Worm (Caenorhabditis elegans) whole organism, L1 larva: ENCODE measurements around the gene fkh-3.
"Not testable (repeated sequence)": the region's sequence is repeated elsewhere in the genome, so short reads cannot be mapped to it uniquely, and the experiment has no call there.

Experiments used
- C04F5.9 ChIP-seq: sonication (generic microtip); optimal IDR thresholded peaks from 2 replicates; lab custom pipeline; 2016; ENCODE audit warnings: missing genetic modification characterization, missing compliant biosample characterization
- C16A3.4 ChIP-seq: fragments of 150-350 bp; optimal IDR thresholded peaks from 2 replicates; lab custom pipeline; 2014; ENCODE audit warnings: missing biosample characterization, missing genetic modification characterization
- Y116A8C.19 ChIP-seq: sonication (generic microtip); optimal IDR thresholded peaks from 2 replicates; lab custom pipeline; 2016; ENCODE audit warnings: missing compliant biosample characterization, missing genetic modification characterization, borderline replicate concordance
- aha-1 ChIP-seq: fragments of 150-350 bp; optimal IDR thresholded peaks from 2 replicates; lab custom pipeline; 2014; ENCODE audit warnings: missing biosample characterization, missing genetic modification characterization
- aly-2 ChIP-seq: fragments of 150-350 bp; optimal IDR thresholded peaks from 2 replicates; lab custom pipeline; 2014; ENCODE audit warnings: missing biosample characterization, missing genetic modification characterization
- ama-1 ChIP-seq: fragments of 150-350 bp; optimal IDR thresholded peaks from 2 replicates; lab custom pipeline; 2014
- ceh-82 ChIP-seq, 3 experiments: fragments of 150-350 bp in 1 of 3; sonication (generic microtip) in 2 of 3; optimal IDR thresholded peaks; 2 replicates each; lab custom pipeline; 2014 to 2017; ENCODE audit warnings: missing biosample characterization in 3 of 3, missing genetic modification characterization in 3 of 3
- ceh-90 ChIP-seq: sonication (generic microtip); optimal IDR thresholded peaks from 2 replicates; lab custom pipeline; 2016; ENCODE audit warnings: missing genetic modification characterization, missing compliant biosample characterization
- ces-1 ChIP-seq: fragments of 150-350 bp; optimal IDR thresholded peaks from 2 replicates; lab custom pipeline; 2014; ENCODE audit warnings: missing biosample characterization, missing genetic modification reagents, missing genetic modification characterization
- dpl-1 ChIP-seq, 3 experiments: fragments of 150-350 bp in 2 of 3; sonication (generic microtip) in 1 of 3; optimal IDR thresholded peaks; 2 replicates each; lab custom pipeline; 2014 to 2017; ENCODE audit warnings: missing biosample characterization in 3 of 3, missing genetic modification characterization in 3 of 3, missing genetic modification reagents in 3 of 3
- dsc-1 ChIP-seq: sonication (generic microtip); optimal IDR thresholded peaks from 2 replicates; lab custom pipeline; 2016; ENCODE audit warnings: mild to moderate bottlenecking, missing genetic modification characterization, missing compliant biosample characterization
- efl-1 ChIP-seq, 4 experiments: fragments of 150-350 bp; optimal IDR thresholded peaks in 3 of 4; peaks in 1 of 4; 1 replicate in 1 of 4; 2 replicates in 3 of 4; lab custom pipeline; 2014; ENCODE audit warnings: missing biosample characterization in 2 of 4, missing genetic modification characterization in 2 of 4, missing genetic modification reagents in 2 of 4
- elt-3 ChIP-seq, 6 experiments: fragments of 150-350 bp in 1 of 6; sonication (generic microtip); optimal IDR thresholded peaks; 2 replicates each; lab custom pipeline; 2017 to 2018; ENCODE audit warnings: missing biosample characterization in 6 of 6, missing genetic modification characterization in 6 of 6, inconsistent platforms in 1 of 6
- ets-5 ChIP-seq: fragments of 200-800 bp; sonication (Bioruptor generic); IDR thresholded peaks from 2 replicates; pipeline ENCODE4 v1.3.6; 2022; ENCODE audit warnings: missing genetic modification characterization, missing compliant biosample characterization
- fkh-10 ChIP-seq: sonication (generic microtip); optimal IDR thresholded peaks from 2 replicates; lab custom pipeline; 2017; ENCODE audit warnings: missing biosample characterization, missing genetic modification reagents, missing genetic modification characterization
- hlh-4 ChIP-seq: sonication (generic microtip); optimal IDR thresholded peaks from 2 replicates; lab custom pipeline; 2016; ENCODE audit warnings: mild to moderate bottlenecking, missing genetic modification characterization, missing compliant biosample characterization
- irx-1 ChIP-seq: sonication (generic microtip); optimal IDR thresholded peaks from 2 replicates; lab custom pipeline; 2016; ENCODE audit warnings: missing genetic modification characterization, missing compliant biosample characterization
- jun-1 ChIP-seq: fragments of 150-350 bp; optimal IDR thresholded peaks from 2 replicates; lab custom pipeline; 2014; ENCODE audit warnings: missing biosample characterization, missing genetic modification reagents, missing genetic modification characterization
- lin-13 ChIP-seq: fragments of 150-350 bp; optimal IDR thresholded peaks from 2 replicates; lab custom pipeline; 2014; ENCODE audit warnings: missing biosample characterization, missing genetic modification reagents, missing genetic modification characterization
- lin-14 ChIP-seq: fragments of 200-800 bp; sonication (Bioruptor generic); optimal IDR thresholded peaks from 2 replicates; lab custom pipeline; 2018; ENCODE audit warnings: mild to moderate bottlenecking, missing genetic modification characterization, moderate library complexity, missing compliant biosample characterization
- lsy-2 ChIP-seq, 2 experiments: fragments of 150-350 bp; optimal IDR thresholded peaks; 2 replicates each; lab custom pipeline; 2014; ENCODE audit warnings: missing biosample characterization in 2 of 2, missing genetic modification characterization in 2 of 2
- mep-1 ChIP-seq: fragments of 150-350 bp; optimal IDR thresholded peaks from 2 replicates; lab custom pipeline; 2014; ENCODE audit warnings: missing biosample characterization, missing genetic modification characterization
- nhr-12 ChIP-seq: sonication (generic microtip); optimal IDR thresholded peaks from 2 replicates; lab custom pipeline; 2017; ENCODE audit warnings: missing biosample characterization, missing genetic modification characterization
- nhr-19 ChIP-seq: fragments of 200-800 bp; sonication (Bioruptor generic); conservative IDR thresholded peaks from 2 replicates; pipeline ENCODE4 v1.3.6; 2022; ENCODE audit warnings: missing genetic modification characterization, missing compliant biosample characterization
- nhr-20 ChIP-seq: sonication (generic microtip); optimal IDR thresholded peaks from 2 replicates; lab custom pipeline; 2016; ENCODE audit warnings: mild to moderate bottlenecking, missing genetic modification characterization, missing compliant biosample characterization
- nhr-28 ChIP-seq: fragments of 150-350 bp; optimal IDR thresholded peaks from 2 replicates; lab custom pipeline; 2014; ENCODE audit warnings: missing biosample characterization, missing genetic modification characterization
- nhr-47 ChIP-seq: sonication (generic microtip); optimal IDR thresholded peaks from 2 replicates; lab custom pipeline; 2016; ENCODE audit warnings: mild to moderate bottlenecking, missing genetic modification characterization, moderate library complexity, missing compliant biosample characterization
- nhr-71 ChIP-seq: sonication (generic microtip); optimal IDR thresholded peaks from 2 replicates; lab custom pipeline; 2016; ENCODE audit warnings: mild to moderate bottlenecking, missing genetic modification characterization, moderate library complexity, missing compliant biosample characterization
- nhr-77 ChIP-seq: fragments of 150-350 bp; optimal IDR thresholded peaks from 2 replicates; lab custom pipeline; 2014; ENCODE audit warnings: missing biosample characterization, missing genetic modification characterization
- nhr-90 ChIP-seq: sonication (generic microtip); optimal IDR thresholded peaks from 2 replicates; lab custom pipeline; 2016; ENCODE audit warnings: mild to moderate bottlenecking, missing genetic modification characterization, missing compliant biosample characterization; ENCODE audit not compliant: poor library complexity
- pax-3 ChIP-seq: fragments of 200-800 bp; sonication (Bioruptor generic); optimal IDR thresholded peaks from 2 replicates; lab custom pipeline; 2018; ENCODE audit warnings: mild to moderate bottlenecking, missing genetic modification characterization, moderate library complexity, missing compliant biosample characterization
- pqm-1 ChIP-seq: sonication (generic microtip); optimal IDR thresholded peaks from 3 replicates; lab custom pipeline; 2017; ENCODE audit warnings: missing biosample characterization, missing genetic modification characterization
- snpc-4 ChIP-seq: fragments of 150-350 bp; optimal IDR thresholded peaks from 2 replicates; lab custom pipeline; 2014; ENCODE audit warnings: missing biosample characterization, missing genetic modification characterization
- sup-37 ChIP-seq: fragments of 200-800 bp; sonication (Bioruptor generic); optimal IDR thresholded peaks from 2 replicates; lab custom pipeline; 2018; ENCODE audit warnings: mild to moderate bottlenecking, missing genetic modification characterization, missing compliant biosample characterization
- tbx-2 ChIP-seq: sonication (generic microtip); optimal IDR thresholded peaks from 2 replicates; lab custom pipeline; 2016; ENCODE audit warnings: missing genetic modification characterization, missing compliant biosample characterization
- tlp-1 ChIP-seq: fragments of 150-350 bp; optimal IDR thresholded peaks from 2 replicates; lab custom pipeline; 2014; ENCODE audit warnings: missing biosample characterization, missing genetic modification characterization
- unc-98 ChIP-seq: fragments of 200-800 bp; sonication (Bioruptor generic); IDR thresholded peaks from 2 replicates; pipeline ENCODE4 v1.3.6; 2022; ENCODE audit warnings: missing genetic modification characterization, missing compliant biosample characterization

fkh-3 gene

ce11 chrX:13442446-13442845 lies 19.2 kb upstream of the fkh-3 start (continued):
- TF ChIP-seq fkh-10 (GFP tag; lab: Kevin White, UChicago) (peak; percentile 68), jun-1 (tag; lab: Kevin White, UChicago) (peak; percentile 57), ets-5 (GFP tag; lab: Robert Waterston, UW) (no peak), efl-1 (optimal IDR thresholded peaks at IDR 0.05; lab: Kevin White, UChicago) (no peak), efl-1 (GFP tag; optimal IDR thresholded peaks at IDR 0.05 in 1 of 2; lab: Kevin White, UChicago) (peak in 1 of 2 experiments; percentile 41), elt-3 (tag; optimal IDR thresholded peaks at IDR 0.05; lab: Kevin White, UChicago) (no peak), hlh-4 (tag; lab: Kevin White, UChicago) (no peak), ceh-90 (no peak), C04F5.9 (tag; lab: Kevin White, UChicago) (no peak), C16A3.4 (tag; lab: Kevin White, UChicago) (peak; percentile 58), unc-98 (no peak), pax-3 (tag; lab: Kevin White, UChicago) (no peak), mep-1 (tag; lab: Kevin White, UChicago) (peak; percentile 35), aha-1 (tag; lab: Kevin White, UChicago) (no peak), ama-1 (lab: Kevin White, UChicago) (no peak), tlp-1 (tag; lab: Kevin White, UChicago) (no peak), Y116A8C.19 (tag; lab: Kevin White, UChicago) (no peak), nhr-77 (tag; lab: Kevin White, UChicago) (peak; percentile 29), nhr-71 (tag; lab: Kevin White, UChicago) (peak; percentile 53), nhr-20 (tag; lab: Kevin White, UChicago) (peak; percentile 46), nhr-47 (tag; lab: Kevin White, UChicago) (peak; percentile 79), nhr-90 (tag; lab: Kevin White, UChicago) (peak; percentile 36), ceh-82 (tag; optimal IDR thresholded peaks at IDR 0.05; lab: Kevin White, UChicago) (peak; percentile 9 to 48 (median 45)), lin-14 (peak; percentile 25), aly-2 (tag; lab: Kevin White, UChicago) (no peak), lin-13 (GFP tag; lab: Kevin White, UChicago) (no peak), nhr-19 (peak; percentile 50), nhr-28 (tag; lab: Kevin White, UChicago) (no peak), ces-1 (GFP tag; lab: Kevin White, UChicago) (no peak), irx-1 (tag; lab: Kevin White, UChicago) (no peak), lsy-2 (tag; optimal IDR thresholded peaks at IDR 0.05; lab: Kevin White, UChicago) (peak; percentile 5 to 44), dpl-1 (GFP tag; optimal IDR thresholded peaks at IDR 0.05; lab: Kevin White, UChicago) (no peak)

ce11 chrX:13435790-13436472 lies 12.7 kb upstream of the fkh-3 start, which contains the start of gene jmjd-3.3:
jmjd-3.3 (plus strand) TSS chrX:13436422.
- no peak for TF ChIP-seq efl-1 (optimal IDR thresholded peaks at IDR 0.05; lab: Kevin White, UChicago)
- TF ChIP-seq efl-1 (GFP tag; optimal IDR thresholded peaks at IDR 0.05 in 1 of 2; lab: Kevin White, UChicago): peak in 1 of 2 experiments; percentile 43
- TF ChIP-seq nhr-12 (tag; lab: Kevin White, UChicago): no peak

DNA sequence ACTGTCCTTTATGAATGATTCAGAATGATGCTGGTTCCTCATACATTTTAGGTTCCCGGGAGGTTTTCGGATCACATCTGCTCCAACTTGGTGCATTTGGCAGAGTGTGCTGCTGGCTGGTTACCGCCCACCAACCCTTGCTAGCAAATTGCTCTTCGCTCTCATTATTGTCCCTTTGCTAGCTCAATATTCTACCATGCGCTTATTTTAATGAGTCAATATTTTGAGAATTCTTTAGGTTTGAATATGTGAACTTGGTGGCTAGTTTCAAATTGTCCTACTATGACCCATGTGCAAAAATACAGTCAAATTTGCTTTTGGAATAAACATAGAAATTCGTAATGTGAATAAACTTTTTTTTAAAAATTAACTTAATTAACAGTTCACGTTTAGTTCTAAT lies 11.9 kb upstream of the fkh-3 start:
- TF ChIP-seq dsc-1 (tag; lab: Kevin White, UChicago) (peak; percentile 21), tbx-2 (tag; lab: Kevin White, UChicago) (no peak)
- TF ChIP-seq, all 84 proteins: peak for 1

DNA sequence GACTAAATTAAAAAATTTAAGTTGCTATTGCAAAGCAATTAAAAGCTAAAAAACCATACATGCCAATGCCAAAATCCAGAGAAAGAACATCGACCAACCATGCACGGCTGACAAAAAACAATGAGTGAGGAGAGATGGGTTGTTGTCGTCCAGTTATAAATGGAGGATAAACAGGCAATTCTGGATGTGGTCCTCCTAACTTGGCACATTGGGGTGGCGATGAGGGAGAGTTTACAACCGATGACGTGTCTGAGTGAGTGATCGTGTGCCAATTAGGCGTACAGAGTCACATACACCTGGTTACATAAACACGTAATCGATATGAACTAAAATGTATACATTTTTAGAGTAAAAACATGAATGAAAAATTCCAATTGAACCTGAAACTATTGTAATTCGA lies 8.1 kb upstream of the fkh-3 start, which contains the start of gene C29F7.10:
TSS of gene C29F7.10 (minus strand) at position 101 of the 400 bp plus-strand sequence.
- not testable (repeated sequence) for TF ChIP-seq pqm-1 (tag; lab: Kevin White, UChicago); sup-37 (GFP tag; lab: Kevin White, UChicago); snpc-4 (tag; lab: Kevin White, UChicago)
